Worm (Caenorhabditis elegans) whole organism, early embryonic: ENCODE results near the gene srh-27.

Experiments
- B0310.2 ChIP-seq: sonication (generic microtip); optimal IDR thresholded peaks from 2 replicates; lab custom pipeline; 2016; ENCODE audit warnings: mild to moderate bottlenecking, missing genetic modification characterization, missing compliant biosample characterization
- F13C5.2 ChIP-seq: sonication (generic microtip); optimal IDR thresholded peaks from 2 replicates; lab custom pipeline; 2017; ENCODE audit warnings: mild to moderate bottlenecking, missing genetic modification characterization, inconsistent platforms, missing compliant biosample characterization
- aly-1 ChIP-seq: sonication (generic microtip); optimal IDR thresholded peaks from 2 replicates; lab custom pipeline; 2016; ENCODE audit warnings: missing genetic modification characterization, missing compliant biosample characterization
- ama-1 ChIP-seq: fragments of 150-350 bp; optimal IDR thresholded peaks from 2 replicates; lab custom pipeline; 2014
- ceh-13 ChIP-seq: fragments of 200-800 bp; sonication (Bioruptor generic); optimal IDR thresholded peaks from 2 replicates; lab custom pipeline; 2018; ENCODE audit warnings: mild to moderate bottlenecking, missing genetic modification characterization, missing compliant biosample characterization
- ceh-36 ChIP-seq: sonication (generic microtip); optimal IDR thresholded peaks from 2 replicates; lab custom pipeline; 2016; ENCODE audit warnings: missing genetic modification characterization, inconsistent platforms, missing compliant biosample characterization
- ets-7 ChIP-seq: sonication (generic microtip); optimal IDR thresholded peaks from 2 replicates; lab custom pipeline; 2016; ENCODE audit warnings: missing genotype, missing genetic modification characterization, missing compliant biosample characterization
- flt-1 ChIP-seq: fragments of 200-800 bp; sonication (Bioruptor generic); IDR thresholded peaks from 2 replicates; pipeline ENCODE4 v1.3.6; 2022; ENCODE audit warnings: missing genetic modification characterization, missing compliant biosample characterization
- hmbx-1 ChIP-seq: sonication (generic microtip); optimal IDR thresholded peaks from 2 replicates; lab custom pipeline; 2016; ENCODE audit warnings: mild to moderate bottlenecking, missing genetic modification characterization, missing compliant biosample characterization
- hmg-4 ChIP-seq: fragments of 200-800 bp; sonication (Bioruptor generic); optimal IDR thresholded peaks from 2 replicates; lab custom pipeline; 2018; ENCODE audit warnings: mild to moderate bottlenecking, missing genetic modification characterization, missing compliant biosample characterization
- hnd-1 ChIP-seq: sonication (generic microtip); optimal IDR thresholded peaks from 2 replicates; lab custom pipeline; 2016; ENCODE audit warnings: missing genetic modification characterization, missing compliant biosample characterization
- pes-1 ChIP-seq: fragments of 200-800 bp; sonication (Bioruptor generic); IDR thresholded peaks from 2 replicates; pipeline ENCODE4 v1.3.6; 2022; ENCODE audit warnings: missing genetic modification reagents, missing genetic modification characterization, missing compliant biosample characterization
- scrt-1 ChIP-seq: fragments of 200-800 bp; sonication (Bioruptor generic); IDR thresholded peaks from 2 replicates; pipeline ENCODE4 v1.3.6; 2022; ENCODE audit warnings: missing genetic modification characterization, missing compliant biosample characterization
- sea-1 ChIP-seq: fragments of 200-800 bp; sonication (Bioruptor generic); conservative IDR thresholded peaks from 2 replicates; pipeline ENCODE4 v1.3.6; 2022; ENCODE audit warnings: missing genetic modification characterization, missing compliant biosample characterization
- tbx-11 ChIP-seq: fragments of 200-800 bp; sonication (Bioruptor generic); IDR thresholded peaks from 2 replicates; pipeline ENCODE4 v1.3.6; 2022; ENCODE audit warnings: missing genetic modification characterization, missing compliant biosample characterization
- tbx-37 ChIP-seq: fragments of 200-800 bp; sonication (Bioruptor generic); conservative IDR thresholded peaks from 2 replicates; pipeline ENCODE4 v1.3.6; 2022; ENCODE audit warnings: missing genetic modification reagents, missing genetic modification characterization, missing compliant biosample characterization
- tra-4 ChIP-seq: sonication (generic microtip); optimal IDR thresholded peaks from 2 replicates; lab custom pipeline; 2017; ENCODE audit warnings: missing genetic modification characterization, missing compliant biosample characterization

Gene srh-27

ce11 chrII:12473406-12473805 is 25.1 kb downstream of the srh-27 start, which contains the start of gene srg-17:
TSS of gene srg-17 (plus strand) at chrII:12473706.
- no peak for TF ChIP-seq tra-4
- TF ChIP-seq F13C5.2 (tag; lab: Kevin White, UChicago): no peak
- TF ChIP-seq flt-1 (GFP tag; lab: Robert Waterston, UW): no peak
- TF ChIP-seq ama-1 (lab: Kevin White, UChicago): no peak
- no peak for TF ChIP-seq aly-1 (tag; lab: Kevin White, UChicago)

- TF ChIP-seq hnd-1 (tag; lab: Kevin White, UChicago): no peak
- no peak for TF ChIP-seq tra-4
- TF ChIP-seq tbx-37 (GFP tag; lab: Robert Waterston, UW): no peak
- TF ChIP-seq B0310.2 (tag; lab: Kevin White, UChicago): no peak
- TF ChIP-seq sea-1 (GFP tag; lab: Robert Waterston, UW): no peak
Measured at ce11 chrII:12480811-12481210, 32.5 kb downstream of the srh-27 start, which contains the start of gene arrd-9. TSS of gene arrd-9 (minus strand) at chrII:12480911.

ce11 chrII:12481645-12482044 is 33.3 kb downstream of the srh-27 start:
- TF ChIP-seq B0310.2 (tag; lab: Kevin White, UChicago): no peak
- TF ChIP-seq F13C5.2 (tag; lab: Kevin White, UChicago): no peak
- no peak for TF ChIP-seq ama-1 (lab: Kevin White, UChicago)
- no peak for TF ChIP-seq aly-1 (tag; lab: Kevin White, UChicago)
- TF ChIP-seq pes-1: no peak
- no peak for TF ChIP-seq ets-7 (tag; lab: Kevin White, UChicago)
- TF ChIP-seq scrt-1 (GFP tag; lab: Robert Waterston, UW): no peak
- TF ChIP-seq tbx-11 (GFP tag; lab: Robert Waterston, UW): no peak
- no peak for TF ChIP-seq flt-1 (GFP tag; lab: Robert Waterston, UW)
- no peak for TF ChIP-seq tbx-37 (GFP tag; lab: Robert Waterston, UW)
- TF ChIP-seq tra-4: no peak
- no peak for TF ChIP-seq ceh-36 (tag; lab: Kevin White, UChicago)
- TF ChIP-seq hmg-4 (GFP tag; lab: Kevin White, UChicago): no peak
- TF ChIP-seq ceh-13 (GFP tag; lab: Kevin White, UChicago): no peak
- no peak for TF ChIP-seq hnd-1 (tag; lab: Kevin White, UChicago)
- TF ChIP-seq sea-1 (GFP tag; lab: Robert Waterston, UW): no peak
- TF ChIP-seq hmbx-1 (tag; lab: Kevin White, UChicago): no peak

- TF ChIP-seq ets-7 (tag; lab: Kevin White, UChicago): no peak
- no peak for TF ChIP-seq aly-1 (tag; lab: Kevin White, UChicago)
Measured at ce11 chrII:12482622-12483021, 34.3 kb downstream of the srh-27 start, which contains the start of gene fbxb-102. TSS of gene fbxb-102 (plus strand) at chrII:12482922.

ce11 chrII:12485060-12485459 is 36.7 kb downstream of the srh-27 start, which contains the start of gene F15A4.10:
TSS of gene F15A4.10 (minus strand) at chrII:12485160.
- TF ChIP-seq scrt-1 (GFP tag; lab: Robert Waterston, UW) (no peak), ama-1 (lab: Kevin White, UChicago) (no peak), hnd-1 (tag; lab: Kevin White, UChicago) (no peak), tbx-11 (GFP tag; lab: Robert Waterston, UW) (no peak)

ce11 chrII:12488810-12489209 is 40.5 kb downstream of the srh-27 start:
- no peak for TF ChIP-seq hmbx-1 (tag; lab: Kevin White, UChicago)
- TF ChIP-seq hmg-4 (GFP tag; lab: Kevin White, UChicago): no peak
- TF ChIP-seq ceh-36 (tag; lab: Kevin White, UChicago): no peak
- TF ChIP-seq hnd-1 (tag; lab: Kevin White, UChicago): no peak
- TF ChIP-seq tbx-11 (GFP tag; lab: Robert Waterston, UW): no peak
- TF ChIP-seq ets-7 (tag; lab: Kevin White, UChicago): no peak
- no peak for TF ChIP-seq ceh-13 (GFP tag; lab: Kevin White, UChicago)
- TF ChIP-seq ama-1 (lab: Kevin White, UChicago): no peak
- no peak for TF ChIP-seq B0310.2 (tag; lab: Kevin White, UChicago)
- TF ChIP-seq tbx-37 (GFP tag; lab: Robert Waterston, UW): no peak
- no peak for TF ChIP-seq F13C5.2 (tag; lab: Kevin White, UChicago)
- no peak for TF ChIP-seq flt-1 (GFP tag; lab: Robert Waterston, UW)
- TF ChIP-seq tra-4: no peak
- TF ChIP-seq pes-1: no peak
- TF ChIP-seq sea-1 (GFP tag; lab: Robert Waterston, UW): no peak
- no peak for TF ChIP-seq aly-1 (tag; lab: Kevin White, UChicago)
- no peak for TF ChIP-seq scrt-1 (GFP tag; lab: Robert Waterston, UW)

- TF ChIP-seq hnd-1 (tag; lab: Kevin White, UChicago): no peak
- TF ChIP-seq ceh-36 (tag; lab: Kevin White, UChicago): no peak
- no peak for TF ChIP-seq pes-1
- TF ChIP-seq hmbx-1 (tag; lab: Kevin White, UChicago): no peak
- TF ChIP-seq sea-1 (GFP tag; lab: Robert Waterston, UW): no peak
- no peak for TF ChIP-seq aly-1 (tag; lab: Kevin White, UChicago)
- no peak for TF ChIP-seq F13C5.2 (tag; lab: Kevin White, UChicago)
- TF ChIP-seq tbx-37 (GFP tag; lab: Robert Waterston, UW): no peak
- no peak for TF ChIP-seq tra-4
- no peak for TF ChIP-seq flt-1 (GFP tag; lab: Robert Waterston, UW)
- TF ChIP-seq B0310.2 (tag; lab: Kevin White, UChicago): no peak
- no peak for TF ChIP-seq scrt-1 (GFP tag; lab: Robert Waterston, UW)
- TF ChIP-seq ceh-13 (GFP tag; lab: Kevin White, UChicago): no peak
- no peak for TF ChIP-seq hmg-4 (GFP tag; lab: Kevin White, UChicago)
- TF ChIP-seq tbx-11 (GFP tag; lab: Robert Waterston, UW): no peak
- no peak for TF ChIP-seq ama-1 (lab: Kevin White, UChicago)
Measured at ce11 chrII:12489903-12490302, 41.6 kb downstream of the srh-27 start, which contains the start of gene T21B4.15. TSS of gene T21B4.15 (plus strand) at chrII:12490203.
